Fruit fly (Drosophila melanogaster) whole organism, embryonic: ENCODE results near the gene Muted.
A peak's percentile ranks its signal among the peaks of the same experiment; 100 is the strongest.

Source experiments
- CG10543 ChIP-seq: fragments of 200-800 bp; sonication (Bioruptor generic); optimal IDR thresholded peaks from 3 replicates; lab custom pipeline; 2017; ENCODE audit warnings: missing biosample characterization, mild to moderate bottlenecking, missing genetic modification characterization, moderate library complexity
- CG18619 ChIP-seq: fragments of 200-800 bp; sonication (Bioruptor generic); optimal IDR thresholded peaks from 3 replicates; lab custom pipeline; 2017; ENCODE audit warnings: missing biosample characterization, mild to moderate bottlenecking, missing genetic modification characterization
- Ets97D ChIP-seq: fragments of 200-800 bp; sonication (Bioruptor generic); optimal IDR thresholded peaks from 3 replicates; lab custom pipeline; 2016; ENCODE audit warnings: missing biosample characterization, missing genetic modification characterization
- Gsc ChIP-seq: fragments of 200-800 bp; sonication (Bioruptor generic); IDR thresholded peaks from 2 replicates; pipeline ENCODE4 v1.3.6; 2022; ENCODE audit warnings: missing biosample characterization, missing genetic modification characterization
- H15 ChIP-seq: fragments of 200-800 bp; sonication (Bioruptor generic); IDR thresholded peaks from 3 replicates; pipeline ENCODE4 v1.3.6; 2022; ENCODE audit warnings: missing biosample characterization, missing genetic modification characterization
- TFAM ChIP-seq: fragments of 200-800 bp; sonication (Bioruptor generic); optimal IDR thresholded peaks from 2 replicates; lab custom pipeline; 2017; ENCODE audit warnings: missing biosample characterization, missing genetic modification characterization, inconsistent platforms
- chm ChIP-seq: fragments of 200-800 bp; sonication (Bioruptor generic); IDR thresholded peaks from 2 replicates; pipeline ENCODE4 v1.3.6; 2022; ENCODE audit warnings: missing biosample characterization, missing genetic modification characterization
- exex ChIP-seq: fragments of 200-800 bp; sonication (Bioruptor generic); optimal IDR thresholded peaks from 4 replicates; lab custom pipeline; 2018; ENCODE audit warnings: missing biosample characterization, mild to moderate bottlenecking, missing genetic modification characterization, moderate library complexity
- hth ChIP-seq: fragments of >200 bp; optimal IDR thresholded peaks from 2 replicates; lab custom pipeline; 2017; ENCODE audit warnings: inconsistent platforms
- lilli ChIP-seq: fragments of 200-800 bp; sonication (Bioruptor generic); optimal IDR thresholded peaks from 3 replicates; lab custom pipeline; 2016; ENCODE audit warnings: missing biosample characterization, missing genetic modification characterization
- lola ChIP-seq, 3 experiments: fragments of >200 bp in 2 of 3; fragments of 200-800 bp in 1 of 3; sonication (Bioruptor generic) in 1 of 3; optimal IDR thresholded peaks; 2 replicates each; lab custom pipeline; 2017 to 2019; ENCODE audit warnings: missing biosample characterization in 3 of 3, missing genetic modification characterization in 3 of 3, mild to moderate bottlenecking in 1 of 3, moderate library complexity in 1 of 3
- pfk ChIP-seq: fragments of 200-800 bp; sonication (Bioruptor generic); optimal IDR thresholded peaks from 2 replicates; lab custom pipeline; 2018; ENCODE audit warnings: missing biosample characterization, mild to moderate bottlenecking, missing genetic modification characterization, moderate library complexity
- rib ChIP-seq: fragments of 200-800 bp; sonication (Bioruptor generic); IDR thresholded peaks from 2 replicates; pipeline ENCODE4 v1.3.6; 2022; ENCODE audit warnings: missing biosample characterization, missing genetic modification characterization
- vvl ChIP-seq: fragments of 200-800 bp; sonication (Bioruptor generic); IDR thresholded peaks from 2 replicates; pipeline ENCODE4 v1.3.6; 2022; ENCODE audit warnings: missing biosample characterization, missing genetic modification characterization

The Muted gene

DNA sequence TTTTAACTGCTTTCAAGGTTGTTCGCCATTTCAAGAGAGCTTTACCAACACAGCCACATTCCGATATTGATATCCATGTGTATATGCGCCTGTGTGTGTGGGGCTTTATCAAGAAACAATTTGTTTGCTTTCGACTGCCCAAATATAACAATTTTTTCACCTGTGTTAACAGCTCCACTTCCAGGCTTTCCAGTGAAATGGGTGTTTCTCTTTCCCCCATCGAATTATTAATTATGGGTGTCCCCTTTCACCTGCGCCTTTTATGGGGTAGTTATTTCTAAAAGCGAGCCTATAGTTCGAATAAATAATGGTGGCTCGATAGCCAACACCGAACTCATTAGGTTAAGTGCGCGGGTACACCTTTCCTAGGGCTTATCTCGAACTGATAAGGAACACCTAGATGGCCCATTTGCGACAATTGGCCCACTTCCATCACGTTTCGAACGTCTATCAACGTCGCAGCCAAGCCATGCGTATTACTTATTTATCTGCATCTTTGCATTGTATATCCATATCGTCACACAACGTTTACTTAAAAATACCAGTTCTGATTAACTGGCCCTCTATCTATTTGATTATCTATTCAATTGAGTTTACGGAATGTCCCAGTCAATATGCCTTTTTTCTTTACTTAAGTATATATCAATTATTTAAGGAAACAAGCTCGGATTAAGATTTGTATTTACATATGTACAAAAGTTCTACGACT, 49.6 kb downstream of the Muted start (continued):
- TF ChIP-seq chm (GFP tag; lab: Robert Waterston, UW) = no peak
- no peak for TF ChIP-seq lola (GFP tag; optimal IDR thresholded peaks at IDR 0.05; lab: Kevin White, UChicago)
- no peak for TF ChIP-seq H15 (GFP tag; lab: Robert Waterston, UW)
- TF ChIP-seq exex = peak; percentile 91
- no peak for TF ChIP-seq vvl (GFP tag; lab: Robert Waterston, UW)
- peak; percentile 88 for TF ChIP-seq pfk (GFP tag; lab: Kevin White, UChicago)
- TF ChIP-seq TFAM (GFP tag; lab: Kevin White, UChicago) = no peak
- TF ChIP-seq rib (GFP tag; lab: Robert Waterston, UW) = no peak
- no peak for TF ChIP-seq hth
- TF ChIP-seq lilli (GFP tag; lab: Kevin White, UChicago) = no peak
- no peak for TF ChIP-seq CG18619 (GFP tag; lab: Kevin White, UChicago)
- no peak for TF ChIP-seq Ets97D (GFP tag; lab: Kevin White, UChicago)
- no peak for TF ChIP-seq Gsc
- peak; percentile 45 for TF ChIP-seq CG10543 (GFP tag; lab: Kevin White, UChicago)
- TF ChIP-seq, all 482 proteins: peak for 31
